Fruit fly (Drosophila melanogaster) whole organism, embryonic: ENCODE results near the gene ninaE.
A peak's percentile ranks its signal among the peaks of the same experiment; 100 is the strongest.

ENCODE experiments used
- Adf1 ChIP-seq: fragments of 200-800 bp; sonication (Bioruptor generic); IDR thresholded peaks from 2 replicates; pipeline ENCODE4 v1.3.6; 2022; ENCODE audit warnings: missing biosample characterization, missing genetic modification characterization
- Asciz ChIP-seq: fragments of 200-800 bp; sonication (Bioruptor generic); optimal IDR thresholded peaks from 2 replicates; lab custom pipeline; 2017; ENCODE audit warnings: missing biosample characterization, mild to moderate bottlenecking, missing genetic modification characterization, missing genetic modification reagents
- Bdp1 ChIP-seq: fragments of 200-800 bp; sonication (Bioruptor generic); optimal IDR thresholded peaks from 3 replicates; lab custom pipeline; 2016; ENCODE audit warnings: missing biosample characterization, missing genetic modification characterization
- Bgb ChIP-seq: fragments of 200-800 bp; sonication (Bioruptor generic); IDR thresholded peaks from 2 replicates; pipeline ENCODE4 v1.3.6; 2022; ENCODE audit warnings: missing biosample characterization, missing genetic modification characterization; ENCODE audit not compliant: partially characterized antibody
- CG10147 ChIP-seq: fragments of 200-800 bp; sonication (Bioruptor generic); optimal IDR thresholded peaks from 2 replicates; lab custom pipeline; 2019; ENCODE audit warnings: missing biosample characterization, mild to moderate bottlenecking, missing genetic modification characterization, moderate library complexity
- CG10209 ChIP-seq: fragments of 200-800 bp; sonication (Bioruptor generic); optimal IDR thresholded peaks from 3 replicates; lab custom pipeline; 2017; ENCODE audit warnings: missing biosample characterization, mild to moderate bottlenecking, missing genetic modification characterization, missing genetic modification reagents
- CG10267 ChIP-seq: fragments of 200-800 bp; sonication (Bioruptor generic); optimal IDR thresholded peaks from 2 replicates; lab custom pipeline; 2018; ENCODE audit warnings: missing biosample characterization, mild to moderate bottlenecking, missing genetic modification characterization, moderate library complexity
- CG10431 ChIP-seq: fragments of 200-800 bp; sonication (Bioruptor generic); optimal IDR thresholded peaks from 3 replicates; lab custom pipeline; 2018; ENCODE audit warnings: missing biosample characterization, mild to moderate bottlenecking, missing genetic modification characterization
- CG12659 ChIP-seq: fragments of 200-800 bp; sonication (Bioruptor generic); optimal IDR thresholded peaks from 3 replicates; lab custom pipeline; 2017; ENCODE audit warnings: mild to moderate bottlenecking, missing biosample characterization, missing genetic modification reagents, missing genetic modification characterization
- CG13424 ChIP-seq: fragments of 200-800 bp; sonication (Bioruptor generic); optimal IDR thresholded peaks from 2 replicates; lab custom pipeline; 2019; ENCODE audit warnings: missing biosample characterization, mild to moderate bottlenecking, missing genetic modification characterization, moderate library complexity
- CG14441 ChIP-seq: fragments of 200-800 bp; sonication (Bioruptor generic); IDR thresholded peaks from 2 replicates; pipeline ENCODE4 v1.3.6; 2022; ENCODE audit warnings: missing biosample characterization, missing genetic modification characterization
- CG17568 ChIP-seq: fragments of 200-800 bp; sonication (Bioruptor generic); optimal IDR thresholded peaks from 2 replicates; lab custom pipeline; 2018; ENCODE audit warnings: missing biosample characterization, mild to moderate bottlenecking, missing genetic modification characterization, moderate library complexity
- CG17829 ChIP-seq: fragments of 200-800 bp; optimal IDR thresholded peaks from 2 replicates; lab custom pipeline; 2019; ENCODE audit warnings: missing biosample characterization, mild to moderate bottlenecking, missing genetic modification characterization, moderate library complexity
- CG31224 ChIP-seq: fragments of 200-800 bp; sonication (Bioruptor generic); IDR thresholded peaks from 2 replicates; pipeline ENCODE4 v1.3.6; 2022; ENCODE audit warnings: missing biosample characterization, missing genetic modification characterization
- CG4328 ChIP-seq: fragments of 200-800 bp; sonication (Bioruptor generic); optimal IDR thresholded peaks from 3 replicates; lab custom pipeline; 2017; ENCODE audit warnings: missing biosample characterization, missing genetic modification reagents, missing genetic modification characterization
- CG6272 ChIP-seq: fragments of 200-800 bp; sonication (Bioruptor generic); IDR thresholded peaks from 2 replicates; pipeline ENCODE4 v1.3.6; 2022; ENCODE audit warnings: missing biosample characterization, missing genetic modification characterization
- CG6689 ChIP-seq: fragments of 200-800 bp; sonication (Bioruptor generic); IDR thresholded peaks from 2 replicates; pipeline ENCODE4 v1.3.6; 2022; ENCODE audit warnings: missing biosample characterization, missing genetic modification characterization
- CG7963 ChIP-seq: fragments of 200-800 bp; sonication (Bioruptor generic); IDR thresholded peaks from 3 replicates; pipeline ENCODE4 v1.3.6; 2022; ENCODE audit warnings: missing biosample characterization, missing genetic modification characterization; ENCODE audit not compliant: partially characterized antibody
- CG8281 ChIP-seq: fragments of 200-800 bp; sonication (Bioruptor generic); optimal IDR thresholded peaks from 2 replicates; lab custom pipeline; 2018; ENCODE audit warnings: missing biosample characterization, mild to moderate bottlenecking, missing genetic modification characterization, moderate library complexity
- CG9609 ChIP-seq: fragments of 200-800 bp; sonication (Bioruptor generic); optimal IDR thresholded peaks from 3 replicates; lab custom pipeline; 2016; ENCODE audit warnings: missing biosample characterization, missing genetic modification characterization
- CG9727 ChIP-seq: fragments of 200-800 bp; sonication (Bioruptor generic); optimal IDR thresholded peaks from 3 replicates; lab custom pipeline; 2017; ENCODE audit warnings: missing biosample characterization, mild to moderate bottlenecking, missing genetic modification characterization
- CHES-1-like ChIP-seq: fragments of 200-800 bp; sonication (Bioruptor generic); optimal IDR thresholded peaks from 2 replicates; lab custom pipeline; 2016; ENCODE audit warnings: missing biosample characterization, missing genetic modification characterization
- Doc2 ChIP-seq: fragments of 200-800 bp; sonication (Bioruptor generic); IDR thresholded peaks from 2 replicates; pipeline ENCODE4 v1.3.6; 2022; ENCODE audit warnings: missing biosample characterization, missing genetic modification characterization
- Dp ChIP-seq: fragments of 200-800 bp; sonication (Bioruptor generic); optimal IDR thresholded peaks from 2 replicates; lab custom pipeline; 2018; ENCODE audit warnings: missing biosample characterization, mild to moderate bottlenecking, missing genetic modification characterization, moderate library complexity
- H2.0 ChIP-seq: fragments of 200-800 bp; sonication (Bioruptor generic); IDR thresholded peaks from 2 replicates; pipeline ENCODE4 v1.3.6; 2022; ENCODE audit warnings: missing biosample characterization, missing genetic modification characterization
- HLH54F ChIP-seq: fragments of 200-800 bp; sonication (Bioruptor generic); optimal IDR thresholded peaks from 3 replicates; lab custom pipeline; 2016; ENCODE audit warnings: missing biosample characterization, missing genetic modification characterization
- Hr3 ChIP-seq: fragments of 200-800 bp; sonication (Bioruptor generic); optimal IDR thresholded peaks from 3 replicates; lab custom pipeline; 2016; ENCODE audit warnings: missing biosample characterization, missing genetic modification characterization
- Lim3 ChIP-seq: fragments of 200-800 bp; sonication (Bioruptor generic); IDR thresholded peaks from 2 replicates; pipeline ENCODE4 v1.3.6; 2022; ENCODE audit warnings: missing biosample characterization, missing genetic modification characterization
- Nf-YC ChIP-seq: fragments of 200-800 bp; optimal IDR thresholded peaks from 3 replicates; lab custom pipeline; 2019; ENCODE audit warnings: missing biosample characterization, mild to moderate bottlenecking, missing genetic modification characterization, moderate library complexity
- Sry-δ ChIP-seq: fragments of 200-800 bp; sonication (Bioruptor generic); optimal IDR thresholded peaks from 2 replicates; lab custom pipeline; 2016; ENCODE audit warnings: missing biosample characterization, missing genetic modification characterization
- cg ChIP-seq: fragments of 200-800 bp; sonication (Bioruptor generic); optimal IDR thresholded peaks from 3 replicates; lab custom pipeline; 2019; ENCODE audit warnings: missing biosample characterization, mild to moderate bottlenecking, missing genetic modification characterization, moderate library complexity
- ci ChIP-seq: fragments of 200-800 bp; sonication (Bioruptor generic); IDR thresholded peaks from 3 replicates; pipeline ENCODE4 v1.3.6; 2022; ENCODE audit warnings: missing biosample characterization, missing genetic modification characterization
- en ChIP-seq: fragments of 200-800 bp; sonication (Bioruptor generic); optimal IDR thresholded peaks from 2 replicates; lab custom pipeline; 2016; ENCODE audit warnings: missing biosample characterization, missing genetic modification characterization
- ewg ChIP-seq: fragments of 200-800 bp; sonication (Bioruptor generic); optimal IDR thresholded peaks from 3 replicates; lab custom pipeline; 2017; ENCODE audit warnings: mild to moderate bottlenecking, missing biosample characterization, missing genetic modification reagents, missing genetic modification characterization
- gem ChIP-seq: fragments of 200-800 bp; sonication (Bioruptor generic); optimal IDR thresholded peaks from 2 replicates; lab custom pipeline; 2019; ENCODE audit warnings: missing biosample characterization, mild to moderate bottlenecking, missing genetic modification characterization, moderate library complexity
- gsb ChIP-seq: fragments of 200-800 bp; sonication (Bioruptor generic); IDR thresholded peaks from 2 replicates; pipeline ENCODE4 v1.3.6; 2022; ENCODE audit warnings: missing biosample characterization, missing genetic modification characterization
- jigr1 ChIP-seq: fragments of 200-800 bp; sonication (Bioruptor generic); IDR thresholded peaks from 3 replicates; pipeline ENCODE4 v1.3.6; 2022; ENCODE audit warnings: missing biosample characterization, missing genetic modification characterization
- jing ChIP-seq: fragments of 200-800 bp; sonication (Bioruptor generic); optimal IDR thresholded peaks from 2 replicates; lab custom pipeline; 2018; ENCODE audit warnings: missing biosample characterization, mild to moderate bottlenecking, missing genetic modification characterization
- mam ChIP-seq: fragments of 200-800 bp; sonication (Bioruptor generic); optimal IDR thresholded peaks from 3 replicates; lab custom pipeline; 2016; ENCODE audit warnings: missing biosample characterization, missing genetic modification characterization
- mirr ChIP-seq: fragments of 200-800 bp; sonication (Bioruptor generic); optimal IDR thresholded peaks from 3 replicates; lab custom pipeline; 2018; ENCODE audit warnings: missing biosample characterization, mild to moderate bottlenecking, missing genetic modification characterization
- nau ChIP-seq: fragments of 200-800 bp; sonication (Bioruptor generic); optimal IDR thresholded peaks from 3 replicates; lab custom pipeline; 2017; ENCODE audit warnings: missing biosample characterization, mild to moderate bottlenecking, missing genetic modification characterization, missing genetic modification reagents
- peb ChIP-seq: fragments of 200-800 bp; sonication (Bioruptor generic); IDR thresholded peaks from 2 replicates; pipeline ENCODE4 v1.3.6; 2022; ENCODE audit warnings: missing biosample characterization, missing genetic modification characterization
- pfk ChIP-seq: fragments of 200-800 bp; sonication (Bioruptor generic); optimal IDR thresholded peaks from 2 replicates; lab custom pipeline; 2018; ENCODE audit warnings: missing biosample characterization, mild to moderate bottlenecking, missing genetic modification characterization, moderate library complexity
- phol ChIP-seq: fragments of 200-800 bp; sonication (Bioruptor generic); optimal IDR thresholded peaks from 3 replicates; lab custom pipeline; 2018; ENCODE audit warnings: missing biosample characterization, mild to moderate bottlenecking, missing genetic modification characterization, moderate library complexity
- schlank ChIP-seq: fragments of 200-800 bp; sonication (Bioruptor generic); optimal IDR thresholded peaks from 2 replicates; lab custom pipeline; 2018; ENCODE audit warnings: missing biosample characterization, mild to moderate bottlenecking, missing genetic modification characterization
- sens ChIP-seq: fragments of 200-800 bp; sonication (Bioruptor generic); peaks from one replicate; lab custom pipeline; 2016; ENCODE audit warnings: missing biosample characterization, missing genetic modification characterization
- tgo ChIP-seq: fragments of 200-800 bp; sonication (Bioruptor generic); IDR thresholded peaks from 3 replicates; pipeline ENCODE4 v1.3.6; 2022; ENCODE audit warnings: missing biosample characterization, missing genetic modification characterization
- zen2 ChIP-seq: fragments of 200-800 bp; sonication (Bioruptor generic); IDR thresholded peaks from 3 replicates; pipeline ENCODE4 v1.3.6; 2022; ENCODE audit warnings: missing biosample characterization, missing genetic modification characterization; ENCODE audit not compliant: partially characterized antibody
- zfh2 ChIP-seq: fragments of 200-800 bp; sonication (Bioruptor generic); optimal IDR thresholded peaks from 2 replicates; lab custom pipeline; 2016; ENCODE audit warnings: missing biosample characterization, missing genetic modification characterization

Gene ninaE

DNA sequence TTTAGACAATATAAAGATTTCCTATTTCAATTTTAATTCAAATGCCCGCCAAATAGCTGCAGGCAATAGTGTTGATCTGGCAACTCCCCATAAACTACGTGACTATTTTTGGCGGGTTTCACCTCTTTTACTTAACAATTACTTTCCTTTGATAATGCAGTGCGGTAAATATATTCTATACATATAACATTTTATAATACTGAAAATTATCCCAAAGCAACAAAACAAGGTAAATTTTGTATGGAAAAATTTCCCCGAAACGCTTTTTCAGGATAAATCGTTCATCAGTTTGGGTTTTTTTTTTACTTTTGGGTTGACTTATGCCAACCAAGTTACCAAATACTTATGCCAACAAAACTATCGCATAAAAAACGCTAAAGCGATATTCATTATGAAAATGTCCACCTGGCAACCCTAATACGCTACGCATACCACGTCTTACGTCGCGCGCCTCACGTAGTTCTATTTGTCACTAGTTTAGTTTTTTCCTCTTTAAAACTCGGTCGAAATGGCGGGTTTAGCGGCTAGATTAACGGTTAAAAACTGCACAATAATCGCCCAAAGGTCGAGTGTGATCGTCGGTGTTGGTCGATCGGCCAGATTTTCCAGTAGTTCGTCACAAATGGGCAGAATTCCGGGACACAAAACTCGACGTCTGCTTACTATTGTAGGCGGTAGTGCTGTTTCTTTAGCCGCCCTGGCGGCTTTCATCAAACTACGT, 41.0 kb downstream of the ninaE start, which contains the start of gene MICU3 (continued):
- TF ChIP-seq CG31224 (GFP tag; lab: Robert Waterston, UW) (0 out of 2 replicates have a peak, but pooled peaks have one; percentile 48), CHES-1-like (GFP tag; lab: Kevin White, UChicago) (peak; percentile 22), H2.0 (GFP tag; lab: Robert Waterston, UW) (peak; percentile 53; the same call in 1 of the 2 replicates), gsb (GFP tag; lab: Robert Waterston, UW) (no peak), CG6272 (GFP tag; lab: Robert Waterston, UW) (peak; percentile 47), CG10431 (GFP tag; lab: Kevin White, UChicago) (no peak), CG6689 (GFP tag; lab: Robert Waterston, UW) (peak; percentile 66), mirr (no peak), CG10267 (tag; lab: Kevin White, UChicago) (peak; percentile 49), tgo (peak; percentile 53; the same call in 2 of the 3 replicates), Dp (peak; percentile 83), Bdp1 (GFP tag; lab: Kevin White, UChicago) (peak; percentile 65), schlank (tag; lab: Kevin White, UChicago) (no peak), Hr3 (peak; percentile 75), peb (GFP tag; lab: Robert Waterston, UW) (peak; percentile 41; the same call in 1 of the 2 replicates), HLH54F (peak; percentile 61), ewg (GFP tag; lab: Kevin White, UChicago) (peak; percentile 46), sens (peak; percentile 90), cg (GFP tag; lab: Kevin White, UChicago) (no peak), Doc2 (no peak), CG12659 (GFP tag; lab: Kevin White, UChicago) (peak; percentile 75), en (GFP tag; lab: Kevin White, UChicago) (no peak), Nf-YC (tag; lab: Kevin White, UChicago) (peak; percentile 3), CG9727 (peak; percentile 66), ci (GFP tag; lab: Robert Waterston, UW) (peak; percentile 66; the same call in 2 of the 3 replicates), CG8281 (peak; percentile 16), pfk (GFP tag; lab: Kevin White, UChicago) (no peak), jigr1 (GFP tag; lab: Robert Waterston, UW) (no peak), CG17568 (GFP tag; lab: Kevin White, UChicago) (no peak), gem (tag; lab: Kevin White, UChicago) (peak; percentile 77), CG4328 (GFP tag; lab: Kevin White, UChicago) (no peak), Sry-δ (GFP tag; lab: Kevin White, UChicago) (peak; percentile 49), Bgb (peak; percentile 76), Adf1 (GFP tag; lab: Robert Waterston, UW) (no peak), CG17829 (tag; lab: Kevin White, UChicago) (peak; percentile 33), nau (no peak), jing (peak; percentile 21), Asciz (GFP tag; lab: Kevin White, UChicago) (no peak), CG13424 (tag; lab: Kevin White, UChicago) (peak; percentile 67), zen2 (GFP tag; lab: Robert Waterston, UW) (peak; percentile 48; the same call in 1 of the 3 replicates), phol (peak; percentile 74), CG10209 (GFP tag; lab: Kevin White, UChicago) (peak; percentile 72), mam (GFP tag; lab: Kevin White, UChicago) (peak; percentile 82), CG9609 (GFP tag; lab: Kevin White, UChicago) (peak; percentile 70), Lim3 (GFP tag; lab: Robert Waterston, UW) (0 out of 2 replicates have a peak, but pooled peaks have one; percentile 36), zfh2 (GFP tag; lab: Kevin White, UChicago) (peak; percentile 75), CG10147 (GFP tag; lab: Kevin White, UChicago) (peak; percentile 80), CG14441 (GFP tag; lab: Robert Waterston, UW) (peak; percentile 65), CG7963 (peak; percentile 46; the same call in 1 of the 3 replicates)
